Fruit fly (Drosophila melanogaster): ENCODE data around the gene CG17633.

CG17633 gene

dm6 chr2L:9768735-9769134 is at the start of gene CG17633:
TSS of gene CG17633 (plus strand) at chr2L:9769060.
- no peak for TF ChIP-seq h (optimal IDR thresholded peaks at IDR 0.05)
- TF ChIP-seq insv (optimal IDR thresholded peaks at IDR 0.05): no peak
- no peak for TF ChIP-seq ttk (optimal IDR thresholded peaks at IDR 0.05)
- no peak for TF ChIP-seq Sin3A (optimal IDR thresholded peaks at IDR 0.05)
- TF ChIP-seq psq (optimal IDR thresholded peaks at IDR 0.05): no peak
- TF ChIP-seq Myc (optimal IDR thresholded peaks at IDR 0.05): no peak

- TF ChIP-seq ttk (optimal IDR thresholded peaks at IDR 0.05) (no peak), h (optimal IDR thresholded peaks at IDR 0.05) (no peak), Myc (optimal IDR thresholded peaks at IDR 0.05) (no peak), Sin3A (optimal IDR thresholded peaks at IDR 0.05) (no peak), psq (optimal IDR thresholded peaks at IDR 0.05) (no peak)
These were observed 40.1 kb upstream of the CG17633 start for dm6 chr2L:9728791-9729190.

DNA sequence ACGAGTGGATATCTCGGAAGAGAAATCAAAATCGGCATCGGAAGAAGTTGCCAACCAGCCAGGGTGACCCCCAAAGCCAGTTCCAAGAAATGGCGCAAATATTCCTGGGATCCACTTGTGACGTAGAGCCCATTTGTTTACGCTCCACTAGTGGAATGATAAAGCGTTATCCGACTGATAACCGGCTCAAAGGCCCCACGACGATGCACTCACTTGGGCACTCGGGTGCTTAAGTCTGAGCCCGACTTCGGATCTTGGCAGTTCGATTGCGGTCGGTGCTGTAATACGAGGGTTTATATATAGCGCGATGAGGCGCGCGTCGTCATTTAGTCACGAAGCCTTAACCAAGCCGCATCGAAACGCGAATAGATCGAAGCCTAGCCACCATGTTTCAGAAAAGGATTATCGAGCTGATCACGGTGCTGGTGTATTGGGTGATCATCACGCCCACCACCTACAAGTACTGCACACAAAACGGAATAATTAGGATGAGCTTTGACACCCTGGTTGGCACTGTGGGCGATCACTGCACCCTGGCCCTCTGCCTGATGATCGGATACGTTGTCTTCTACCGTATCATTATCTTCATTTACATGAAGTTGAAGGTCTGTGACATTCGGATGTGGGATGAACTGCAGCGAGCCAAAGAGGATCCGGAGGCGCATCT is 39.1 kb upstream of the CG17633 start, which contains the start of gene CG13116:
TSS of gene CG13116 (plus strand) at position 323 of the 667 bp plus-strand sequence.
- no peak for TF ChIP-seq h (optimal IDR thresholded peaks at IDR 0.05)
- no peak for TF ChIP-seq insv (optimal IDR thresholded peaks at IDR 0.05)

- no peak for TF ChIP-seq insv (optimal IDR thresholded peaks at IDR 0.05)
- TF ChIP-seq Myc (optimal IDR thresholded peaks at IDR 0.05): no peak
- no peak for TF ChIP-seq h (optimal IDR thresholded peaks at IDR 0.05)
- no peak for TF ChIP-seq psq (optimal IDR thresholded peaks at IDR 0.05)
- no peak for TF ChIP-seq Sin3A (optimal IDR thresholded peaks at IDR 0.05)
- TF ChIP-seq ttk (optimal IDR thresholded peaks at IDR 0.05): no peak
These were observed 37.6 kb upstream of the CG17633 start for dm6 chr2L:9731269-9731668.

DNA sequence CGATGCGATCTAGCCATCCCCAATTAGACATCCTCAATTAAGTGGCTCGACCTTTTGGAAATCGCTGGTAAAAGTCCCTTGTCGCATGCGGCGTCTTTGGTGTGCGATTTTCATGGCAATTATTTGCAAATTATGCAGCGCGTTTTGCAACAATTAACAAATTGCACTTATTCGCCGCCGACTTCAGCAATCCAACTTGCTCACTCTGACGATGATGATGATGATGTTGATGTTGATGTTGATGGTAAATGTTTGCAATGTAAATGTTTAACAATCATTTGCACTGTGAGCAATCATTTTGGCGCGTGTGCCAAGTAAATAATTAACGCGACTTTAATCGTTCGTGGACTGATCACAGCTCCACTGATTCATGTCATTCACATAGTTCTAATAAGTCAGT is 34.7 kb upstream of the CG17633 start:
- TF ChIP-seq psq (optimal IDR thresholded peaks at IDR 0.05): no peak
- no peak for TF ChIP-seq insv (optimal IDR thresholded peaks at IDR 0.05)
- no peak for TF ChIP-seq h (optimal IDR thresholded peaks at IDR 0.05)
- no peak for TF ChIP-seq ttk (optimal IDR thresholded peaks at IDR 0.05)
- no peak for TF ChIP-seq Sin3A (optimal IDR thresholded peaks at IDR 0.05)
- no peak for TF ChIP-seq Myc (optimal IDR thresholded peaks at IDR 0.05)

dm6 chr2L:9736000-9736695 is 32.7 kb upstream of the CG17633 start, which contains the start of gene CG13117:
TSS of gene CG13117 (plus strand) at chr2L:9736645.
- TF ChIP-seq insv (optimal IDR thresholded peaks at IDR 0.05): no peak
- TF ChIP-seq h (optimal IDR thresholded peaks at IDR 0.05): no peak
- no peak for TF ChIP-seq Sin3A (optimal IDR thresholded peaks at IDR 0.05)
- no peak for TF ChIP-seq psq (optimal IDR thresholded peaks at IDR 0.05)

DNA sequence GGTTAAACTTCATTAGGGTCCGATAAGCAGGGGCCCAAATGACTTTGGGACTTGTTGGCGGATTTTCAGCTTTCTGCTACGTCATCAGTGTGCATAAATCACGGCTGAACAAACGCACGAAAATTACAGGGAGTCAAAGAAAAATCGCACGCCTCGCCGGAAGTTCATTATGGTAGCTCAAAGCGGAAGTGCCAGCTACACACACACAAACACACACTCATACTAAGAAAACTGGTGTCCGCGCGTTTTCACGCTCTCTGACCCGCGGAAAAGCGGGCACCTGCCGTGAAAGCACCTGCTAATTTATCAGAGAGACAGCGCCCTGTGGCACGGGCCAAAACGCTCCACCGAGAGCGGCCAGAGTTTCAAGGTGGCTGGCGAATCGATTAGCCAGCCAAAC is 31.5 kb upstream of the CG17633 start:
- TF ChIP-seq h (optimal IDR thresholded peaks at IDR 0.05) (no peak), Myc (optimal IDR thresholded peaks at IDR 0.05) (no peak), psq (optimal IDR thresholded peaks at IDR 0.05) (no peak), insv (optimal IDR thresholded peaks at IDR 0.05) (no peak), ttk (optimal IDR thresholded peaks at IDR 0.05) (no peak)

- TF ChIP-seq psq (optimal IDR thresholded peaks at IDR 0.05): no peak
- no peak for TF ChIP-seq Myc (optimal IDR thresholded peaks at IDR 0.05)
- no peak for TF ChIP-seq insv (optimal IDR thresholded peaks at IDR 0.05)
- TF ChIP-seq ttk (optimal IDR thresholded peaks at IDR 0.05): no peak
- TF ChIP-seq Sin3A (optimal IDR thresholded peaks at IDR 0.05): no peak
- no peak for TF ChIP-seq h (optimal IDR thresholded peaks at IDR 0.05)
These were observed 31.1 kb upstream of the CG17633 start for dm6 chr2L:9737803-9738202.

dm6 chr2L:9739685-9740084 is 29.2 kb upstream of the CG17633 start:
- TF ChIP-seq Sin3A (optimal IDR thresholded peaks at IDR 0.05): no peak
- TF ChIP-seq psq (optimal IDR thresholded peaks at IDR 0.05): no peak
- TF ChIP-seq h (optimal IDR thresholded peaks at IDR 0.05): no peak
- TF ChIP-seq ttk (optimal IDR thresholded peaks at IDR 0.05): no peak

DNA sequence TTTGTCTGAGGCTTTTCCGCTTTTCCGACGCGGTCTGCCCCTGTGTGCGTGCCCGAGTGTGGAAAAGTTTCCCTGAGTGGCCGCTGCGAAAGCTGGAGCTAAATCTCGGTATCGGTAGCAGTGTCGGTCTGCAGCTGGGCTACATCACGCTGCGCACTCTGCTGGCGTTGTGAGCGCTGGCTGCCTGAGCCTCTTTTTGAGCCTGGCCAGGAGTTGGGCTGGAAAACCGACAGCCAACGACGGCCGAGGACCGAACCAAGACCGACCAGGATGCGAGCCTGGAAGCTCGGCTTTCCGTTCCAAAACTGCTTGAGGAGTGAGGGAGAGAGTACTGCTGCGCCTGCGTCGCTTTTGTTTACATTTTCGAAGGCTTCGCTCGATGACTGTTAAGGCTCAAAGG is 25.0 kb upstream of the CG17633 start:
- TF ChIP-seq insv (optimal IDR thresholded peaks at IDR 0.05): no peak
- TF ChIP-seq Myc (optimal IDR thresholded peaks at IDR 0.05): no peak
- TF ChIP-seq psq (optimal IDR thresholded peaks at IDR 0.05): no peak
- TF ChIP-seq Sin3A (optimal IDR thresholded peaks at IDR 0.05): no peak
- no peak for TF ChIP-seq h (optimal IDR thresholded peaks at IDR 0.05)
- TF ChIP-seq ttk (optimal IDR thresholded peaks at IDR 0.05): no peak

DNA sequence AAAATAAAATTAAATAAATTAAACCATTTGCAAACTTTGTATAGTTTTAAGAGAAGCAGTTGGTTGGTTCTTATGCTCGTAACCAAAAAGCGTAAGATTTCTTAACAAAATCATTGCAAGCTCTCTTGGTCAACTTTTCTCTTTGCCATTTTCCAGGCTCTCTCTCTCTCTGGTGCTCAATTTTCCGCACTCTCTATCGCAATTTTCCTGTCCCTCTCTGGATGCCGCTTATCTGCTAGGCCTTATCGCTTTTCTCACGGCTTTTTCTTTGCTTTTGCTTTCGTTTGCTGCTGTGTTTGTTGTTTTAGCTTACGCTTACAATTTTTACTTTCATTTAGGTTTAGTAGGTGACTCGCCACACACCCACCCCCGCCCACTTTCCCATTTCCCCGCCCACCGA is 24.2 kb upstream of the CG17633 start:
- TF ChIP-seq Myc (optimal IDR thresholded peaks at IDR 0.05) (no peak), h (optimal IDR thresholded peaks at IDR 0.05) (no peak), insv (optimal IDR thresholded peaks at IDR 0.05) (no peak), Sin3A (optimal IDR thresholded peaks at IDR 0.05) (no peak), psq (optimal IDR thresholded peaks at IDR 0.05) (no peak), ttk (optimal IDR thresholded peaks at IDR 0.05) (no peak)

DNA sequence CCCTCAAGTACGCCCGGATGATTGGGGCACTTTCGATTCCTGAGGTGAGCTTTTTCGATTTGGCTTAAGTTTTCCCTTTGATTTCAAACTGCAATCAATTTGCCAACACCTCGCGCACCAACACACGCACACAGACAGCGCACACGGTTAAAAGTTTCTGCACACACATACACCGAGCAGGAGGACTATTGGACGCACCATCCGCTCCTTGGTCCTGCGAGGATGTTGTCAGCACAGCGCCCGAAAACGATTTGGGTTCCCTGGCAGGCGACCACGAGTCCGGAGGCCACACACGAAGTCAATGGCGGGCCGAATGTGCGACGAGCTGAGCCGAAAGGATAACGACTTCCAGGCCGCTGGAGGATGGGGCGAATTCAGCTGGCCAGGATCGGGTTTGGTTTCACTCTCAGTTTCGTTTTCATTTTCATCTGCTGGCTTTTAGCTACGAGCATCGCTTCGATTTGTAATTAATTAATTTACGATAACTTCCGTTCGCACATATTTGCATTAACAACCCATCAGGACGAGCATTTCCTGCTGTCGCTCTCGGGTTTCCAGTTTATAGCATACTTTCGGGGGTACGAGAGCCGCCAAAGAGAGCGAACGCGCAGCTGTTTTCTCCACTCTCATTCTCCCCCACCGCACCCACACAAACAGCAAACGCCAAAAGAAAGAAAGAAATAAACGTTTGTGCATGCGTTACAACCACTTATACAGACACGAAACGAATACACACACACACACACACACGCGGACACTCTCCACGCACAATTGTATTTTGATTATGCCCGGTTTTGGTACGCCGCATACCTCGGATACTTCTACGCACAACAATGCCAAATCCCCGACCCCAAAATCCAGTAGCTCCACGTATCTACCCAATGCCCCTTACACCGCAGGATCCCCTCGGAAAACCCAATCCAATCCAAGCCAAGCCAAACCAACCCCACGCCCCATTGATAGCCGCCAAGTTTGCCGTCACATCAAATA is 22.3 kb upstream of the CG17633 start, which contains the start of gene Nckx30C:
TSS of gene Nckx30C (minus strand) at position 260 of the 990 bp plus-strand sequence.
- no peak for TF ChIP-seq Myc (optimal IDR thresholded peaks at IDR 0.05)
- TF ChIP-seq h (optimal IDR thresholded peaks at IDR 0.05): no peak
- no peak for TF ChIP-seq ttk (optimal IDR thresholded peaks at IDR 0.05)
- no peak for TF ChIP-seq insv (optimal IDR thresholded peaks at IDR 0.05)
- no peak for TF ChIP-seq psq (optimal IDR thresholded peaks at IDR 0.05)
- no peak for TF ChIP-seq Sin3A (optimal IDR thresholded peaks at IDR 0.05)

All from Kc167 (cell line).